Worm (Caenorhabditis elegans): ENCODE results near the gene pam-1.

DNA sequence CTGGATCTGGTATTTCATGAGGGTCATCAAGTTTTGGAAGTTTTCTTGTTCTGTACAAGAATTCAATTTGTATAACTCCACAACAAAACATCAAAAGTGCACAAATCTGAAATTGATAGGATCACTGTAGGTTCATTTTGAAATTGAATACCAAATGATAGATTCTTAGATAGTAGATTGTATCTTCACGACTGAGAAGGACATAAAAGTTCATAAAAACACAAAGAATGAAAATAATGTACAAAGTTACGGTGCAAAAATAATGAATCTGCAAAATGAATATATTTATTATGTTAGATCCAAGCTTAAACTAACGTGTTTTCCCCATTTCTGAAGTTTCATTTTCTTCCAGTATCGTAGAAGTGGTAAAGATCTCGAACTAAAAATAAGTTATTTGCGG is 49.7 kb downstream of the pam-1 start:
- TF ChIP-seq mdl-1 (tag; optimal IDR thresholded peaks at IDR 0.05), result no peak
- no peak for TF ChIP-seq skn-1 (tag; optimal IDR thresholded peaks at IDR 0.05)
- no peak for TF ChIP-seq lin-13 (GFP tag; optimal IDR thresholded peaks at IDR 0.05)
- no peak for TF ChIP-seq pax-3 (tag; optimal IDR thresholded peaks at IDR 0.05)
- no peak for TF ChIP-seq irx-1 (tag; optimal IDR thresholded peaks at IDR 0.05)
- no peak for TF ChIP-seq unc-30 (tag; optimal IDR thresholded peaks at IDR 0.05)
- TF ChIP-seq nhr-90 (tag; optimal IDR thresholded peaks at IDR 0.05; ENCODE audit: poor library complexity), result no peak
- TF ChIP-seq nhr-84 (tag; optimal IDR thresholded peaks at IDR 0.05), result no peak
- TF ChIP-seq zip-4 (GFP tag; optimal IDR thresholded peaks at IDR 0.05), result no peak
- TF ChIP-seq ztf-4 (tag; optimal IDR thresholded peaks at IDR 0.05), result no peak

Data from whole organism, L1 larva.